Fruit fly (Drosophila melanogaster): ENCODE results near the gene Ts.

Ts gene

dm6 chr2L:2931555-2932131 lies 37.8 kb downstream of the Ts start:
- peak; percentile 71 for TF ChIP-seq CG14655 (GFP tag; optimal IDR thresholded peaks at IDR 0.05)
- TF ChIP-seq CG8159 (tag; optimal IDR thresholded peaks at IDR 0.05) = peak; percentile 85
- no peak for TF ChIP-seq CG32121 (GFP tag; IDR thresholded peaks at IDR 0.05)
- TF ChIP-seq D1 (tag; optimal IDR thresholded peaks at IDR 0.05) = peak; percentile 56
- peak; percentile 74 for TF ChIP-seq Pif1B (GFP tag; optimal IDR thresholded peaks at IDR 0.05)
- TF ChIP-seq CG17806 (tag; optimal IDR thresholded peaks at IDR 0.05) = peak; percentile 82
- TF ChIP-seq CG10348 (GFP tag; IDR thresholded peaks at IDR 0.05) = no peak
- peak; percentile 37; the same call in 1 of the 2 replicates for TF ChIP-seq CG12605 (GFP tag; IDR thresholded peaks at IDR 0.05)
- TF ChIP-seq CG4496 (GFP tag; IDR thresholded peaks at IDR 0.05) = peak; percentile 39; the same call in 2 of the 3 replicates
- peak; percentile 63 for TF ChIP-seq gl (tag; optimal IDR thresholded peaks at IDR 0.05)
- peak; percentile 82 for TF ChIP-seq Pif1A (GFP tag; optimal IDR thresholded peaks at IDR 0.05)
- TF ChIP-seq CG34367 (tag; optimal IDR thresholded peaks at IDR 0.05) = peak; percentile 78
- no peak; the same call in 1 of the 2 replicates for TF ChIP-seq Ets98B (GFP tag; IDR thresholded peaks at IDR 0.05)
- peak; percentile 68 for TF ChIP-seq CG13204 (GFP tag; optimal IDR thresholded peaks at IDR 0.05)
- TF ChIP-seq CG9948 (tag; optimal IDR thresholded peaks at IDR 0.05) = peak; percentile 75
- peak; percentile 80 for TF ChIP-seq CG15710 (tag; optimal IDR thresholded peaks at IDR 0.05)
- no peak for TF ChIP-seq rn (GFP tag; IDR thresholded peaks at IDR 0.05)
- TF ChIP-seq fd96Ca (GFP tag; IDR thresholded peaks at IDR 0.05) = no peak
- peak; percentile 41 for TF ChIP-seq Snoo (tag; optimal IDR thresholded peaks at IDR 0.05)
- peak; percentile 68 for TF ChIP-seq EcR (GFP tag; optimal IDR thresholded peaks at IDR 0.05)
- TF ChIP-seq CG8301 (tag; optimal IDR thresholded peaks at IDR 0.05) = peak; percentile 51

- no peak for TF ChIP-seq CG15710 (tag; optimal IDR thresholded peaks at IDR 0.05)
- TF ChIP-seq CG13204 (GFP tag; optimal IDR thresholded peaks at IDR 0.05) = no peak
- TF ChIP-seq CG17806 (tag; optimal IDR thresholded peaks at IDR 0.05) = no peak
- TF ChIP-seq CG10348 (GFP tag; IDR thresholded peaks at IDR 0.05) = no peak
- no peak for TF ChIP-seq Pif1B (GFP tag; optimal IDR thresholded peaks at IDR 0.05)
Observed at dm6 chr2L:2930646-2931045, 38.8 kb downstream of the Ts start.

dm6 chr2L:2924266-2924801 lies 45.1 kb downstream of the Ts start:
- TF ChIP-seq CG4496 (GFP tag; IDR thresholded peaks at IDR 0.05) (peak; percentile 98), CG32121 (GFP tag; IDR thresholded peaks at IDR 0.05) (peak; percentile 96), EcR (GFP tag; optimal IDR thresholded peaks at IDR 0.05) (peak; percentile 59), Pif1B (GFP tag; optimal IDR thresholded peaks at IDR 0.05) (peak; percentile 88), rn (GFP tag; IDR thresholded peaks at IDR 0.05) (peak; percentile 90), Snoo (tag; optimal IDR thresholded peaks at IDR 0.05) (peak; percentile 87), CG15710 (tag; optimal IDR thresholded peaks at IDR 0.05) (peak; percentile 96), CG13204 (GFP tag; optimal IDR thresholded peaks at IDR 0.05) (peak; percentile 97), D1 (tag; optimal IDR thresholded peaks at IDR 0.05) (peak; percentile 91), CG12605 (GFP tag; IDR thresholded peaks at IDR 0.05) (peak; percentile 100), CG8301 (tag; optimal IDR thresholded peaks at IDR 0.05) (peak; percentile 87), CG8159 (tag; optimal IDR thresholded peaks at IDR 0.05) (peak; percentile 93), Pif1A (GFP tag; optimal IDR thresholded peaks at IDR 0.05) (peak; percentile 95), gl (tag; optimal IDR thresholded peaks at IDR 0.05) (peak; percentile 99), CG9948 (tag; optimal IDR thresholded peaks at IDR 0.05) (peak; percentile 91), CG10348 (GFP tag; IDR thresholded peaks at IDR 0.05) (no peak), fd96Ca (GFP tag; IDR thresholded peaks at IDR 0.05) (peak; percentile 92), CG34367 (tag; optimal IDR thresholded peaks at IDR 0.05) (peak; percentile 96), Ets98B (GFP tag; IDR thresholded peaks at IDR 0.05) (peak; percentile 95), CG14655 (GFP tag; optimal IDR thresholded peaks at IDR 0.05) (peak; percentile 92), CG17806 (tag; optimal IDR thresholded peaks at IDR 0.05) (peak; percentile 91)

dm6 chr2L:2920641-2921040 lies 48.8 kb downstream of the Ts start:
- no peak for TF ChIP-seq Pif1A (GFP tag; optimal IDR thresholded peaks at IDR 0.05)
- no peak for TF ChIP-seq Pif1B (GFP tag; optimal IDR thresholded peaks at IDR 0.05)
